Fruit fly (Drosophila melanogaster) whole organism, embryonic: ENCODE results near the gene Pi3K68D.

Experiments
- Atf6 ChIP-seq: fragments of 200-800 bp; sonication (Bioruptor generic); IDR thresholded peaks from 2 replicates; pipeline ENCODE4 v1.3.6; 2022; ENCODE audit warnings: missing biosample characterization, missing genetic modification characterization
- Bdp1 ChIP-seq: fragments of 200-800 bp; sonication (Bioruptor generic); optimal IDR thresholded peaks from 3 replicates; lab custom pipeline; 2016; ENCODE audit warnings: missing biosample characterization, missing genetic modification characterization
- Blimp-1 ChIP-seq: fragments of 200-800 bp; sonication (Bioruptor generic); optimal IDR thresholded peaks from 3 replicates; lab custom pipeline; 2018; ENCODE audit warnings: missing biosample characterization, missing genetic modification characterization, mild to moderate bottlenecking, moderate library complexity, missing genetic modification reagents
- CG10462 ChIP-seq: fragments of 200-800 bp; sonication (Bioruptor generic); optimal IDR thresholded peaks from 2 replicates; lab custom pipeline; 2016; ENCODE audit warnings: missing biosample characterization, missing genetic modification characterization
- CG10543 ChIP-seq: fragments of 200-800 bp; sonication (Bioruptor generic); optimal IDR thresholded peaks from 3 replicates; lab custom pipeline; 2017; ENCODE audit warnings: missing biosample characterization, mild to moderate bottlenecking, missing genetic modification characterization, moderate library complexity
- CG11723 ChIP-seq: fragments of 200-800 bp; sonication (Bioruptor generic); optimal IDR thresholded peaks from 2 replicates; lab custom pipeline; 2017; ENCODE audit warnings: missing biosample characterization, mild to moderate bottlenecking, missing genetic modification characterization
- CG12155 ChIP-seq: fragments of 200-800 bp; sonication (Bioruptor generic); optimal IDR thresholded peaks from 3 replicates; lab custom pipeline; 2016; ENCODE audit warnings: missing biosample characterization, missing genetic modification characterization
- CG13123 ChIP-seq: fragments of 200-800 bp; sonication (Bioruptor generic); optimal IDR thresholded peaks from 2 replicates; lab custom pipeline; 2016; ENCODE audit warnings: missing biosample characterization, missing genetic modification characterization
- CG13287 ChIP-seq: fragments of 200-800 bp; sonication (Bioruptor generic); IDR thresholded peaks from 2 replicates; pipeline ENCODE4 v1.3.6; 2022; ENCODE audit warnings: missing biosample characterization, missing genetic modification characterization; ENCODE audit not compliant: partially characterized antibody
- CG13296 ChIP-seq: fragments of 200-800 bp; sonication (Bioruptor generic); optimal IDR thresholded peaks from 3 replicates; lab custom pipeline; 2018; ENCODE audit warnings: missing biosample characterization, mild to moderate bottlenecking, missing genetic modification characterization
- CG15479 ChIP-seq: fragments of 200-800 bp; sonication (Bioruptor generic); optimal IDR thresholded peaks from 3 replicates; lab custom pipeline; 2019; ENCODE audit warnings: missing biosample characterization, mild to moderate bottlenecking, missing genetic modification characterization, moderate library complexity
- CG15696 ChIP-seq: fragments of 200-800 bp; sonication (Bioruptor generic); optimal IDR thresholded peaks from 2 replicates; lab custom pipeline; 2019; ENCODE audit warnings: missing biosample characterization, mild to moderate bottlenecking, missing genetic modification characterization, moderate library complexity
- CG1792 ChIP-seq: fragments of 200-800 bp; sonication (Bioruptor generic); optimal IDR thresholded peaks from 2 replicates; lab custom pipeline; 2016; ENCODE audit warnings: missing biosample characterization, missing genetic modification characterization
- CG2678 ChIP-seq: fragments of 200-800 bp; sonication (Bioruptor generic); optimal IDR thresholded peaks from 3 replicates; lab custom pipeline; 2019; ENCODE audit warnings: missing biosample characterization, mild to moderate bottlenecking, missing genetic modification characterization, moderate library complexity
- CG3065 ChIP-seq: fragments of 200-800 bp; sonication (Bioruptor generic); optimal IDR thresholded peaks from 2 replicates; lab custom pipeline; 2016; ENCODE audit warnings: missing biosample characterization, missing genetic modification characterization
- CG31365 ChIP-seq: fragments of 200-800 bp; sonication (Bioruptor generic); optimal IDR thresholded peaks from 2 replicates; lab custom pipeline; 2018; ENCODE audit warnings: missing biosample characterization, mild to moderate bottlenecking, missing genetic modification characterization
- CG31388 ChIP-seq: fragments of 200-800 bp; sonication (Bioruptor generic); optimal IDR thresholded peaks from 2 replicates; lab custom pipeline; 2016; ENCODE audit warnings: missing biosample characterization, missing genetic modification characterization
- CG32767 ChIP-seq: fragments of 200-800 bp; sonication (Bioruptor generic); IDR thresholded peaks from 2 replicates; pipeline ENCODE4 v1.3.6; 2022; ENCODE audit warnings: missing biosample characterization, missing genetic modification characterization
- CG3726 ChIP-seq: fragments of 200-800 bp; sonication (Bioruptor generic); IDR thresholded peaks from 3 replicates; pipeline ENCODE4, ENCODE4 v1.3.6; 2022; ENCODE audit warnings: missing biosample characterization, missing genetic modification characterization
- CG3995 ChIP-seq: fragments of 200-800 bp; sonication (Bioruptor generic); optimal IDR thresholded peaks from 3 replicates; lab custom pipeline; 2016; ENCODE audit warnings: missing biosample characterization, missing genetic modification characterization
- CG4282 ChIP-seq: fragments of 200-800 bp; sonication (Bioruptor generic); optimal IDR thresholded peaks from 2 replicates; lab custom pipeline; 2016; ENCODE audit warnings: missing biosample characterization, missing genetic modification characterization
- CG4730 ChIP-seq: fragments of 200-800 bp; sonication (Bioruptor generic); IDR thresholded peaks from 2 replicates; pipeline ENCODE4 v1.3.6; 2022; ENCODE audit warnings: missing biosample characterization, missing genetic modification characterization
- CG5180 ChIP-seq: fragments of 200-800 bp; sonication (Bioruptor generic); optimal IDR thresholded peaks from 3 replicates; lab custom pipeline; 2017; ENCODE audit warnings: missing biosample characterization, missing genetic modification characterization, mild to moderate bottlenecking, moderate library complexity, missing genetic modification reagents
- CG5245 ChIP-seq: fragments of 200-800 bp; sonication (Bioruptor generic); optimal IDR thresholded peaks from 3 replicates; lab custom pipeline; 2016; ENCODE audit warnings: missing biosample characterization, missing genetic modification characterization
- CG6254 ChIP-seq: fragments of 200-800 bp; sonication (Bioruptor generic); optimal IDR thresholded peaks from 3 replicates; lab custom pipeline; 2017; ENCODE audit warnings: mild to moderate bottlenecking, missing biosample characterization, missing genetic modification reagents, missing genetic modification characterization
- CG6272 ChIP-seq: fragments of 200-800 bp; sonication (Bioruptor generic); IDR thresholded peaks from 2 replicates; pipeline ENCODE4 v1.3.6; 2022; ENCODE audit warnings: missing biosample characterization, missing genetic modification characterization
- CG7271 ChIP-seq: fragments of 200-800 bp; sonication (Bioruptor generic); optimal IDR thresholded peaks from 2 replicates; lab custom pipeline; 2018; ENCODE audit warnings: missing biosample characterization, mild to moderate bottlenecking, missing genetic modification characterization, moderate library complexity
- CG8359 ChIP-seq: fragments of 200-800 bp; sonication (Bioruptor generic); optimal IDR thresholded peaks from 2 replicates; lab custom pipeline; 2017; ENCODE audit warnings: missing biosample characterization, mild to moderate bottlenecking, missing genetic modification characterization, borderline replicate concordance
- E2f1 ChIP-seq: fragments of 200-800 bp; sonication (Bioruptor generic); IDR thresholded peaks from 2 replicates; pipeline ENCODE4 v1.3.6; 2022; ENCODE audit warnings: missing biosample characterization, missing genetic modification characterization
- MBD-R2 ChIP-seq: fragments of 200-800 bp; sonication (Bioruptor generic); IDR thresholded peaks from 2 replicates; pipeline ENCODE4 v1.3.6; 2022; ENCODE audit warnings: missing biosample characterization, missing genetic modification characterization
- MTF-1 ChIP-seq: fragments of 200-800 bp; sonication (Bioruptor generic); optimal IDR thresholded peaks from 2 replicates; lab custom pipeline; 2018; ENCODE audit warnings: missing biosample characterization, mild to moderate bottlenecking, missing genetic modification characterization, borderline replicate concordance
- NC2α ChIP-seq: fragments of 200-800 bp; sonication (Bioruptor generic); optimal IDR thresholded peaks from 2 replicates; lab custom pipeline; 2016; ENCODE audit warnings: missing biosample characterization, missing genetic modification characterization
- Poxn ChIP-seq: fragments of 200-800 bp; sonication (Bioruptor generic); IDR thresholded peaks from 2 replicates; pipeline ENCODE4 v1.3.6; 2022; ENCODE audit warnings: missing biosample characterization, missing genetic modification characterization
- TFAM ChIP-seq: fragments of 200-800 bp; sonication (Bioruptor generic); optimal IDR thresholded peaks from 2 replicates; lab custom pipeline; 2017; ENCODE audit warnings: missing biosample characterization, missing genetic modification characterization, inconsistent platforms
- cas ChIP-seq: fragments of 200-800 bp; sonication (Bioruptor generic); IDR thresholded peaks from 2 replicates; pipeline ENCODE4 v1.3.6; 2022; ENCODE audit warnings: missing biosample characterization, missing genetic modification characterization
- cwo ChIP-seq: fragments of 200-800 bp; sonication (Bioruptor generic); optimal IDR thresholded peaks from 3 replicates; lab custom pipeline; 2017; ENCODE audit warnings: missing biosample characterization, missing genetic modification characterization, mild to moderate bottlenecking, moderate library complexity, missing genetic modification reagents
- dm ChIP-seq: fragments of 200-800 bp; sonication (Bioruptor generic); optimal IDR thresholded peaks from 3 replicates; lab custom pipeline; 2016; ENCODE audit warnings: missing biosample characterization, missing genetic modification characterization
- gt ChIP-seq: fragments of 200-800 bp; sonication (Bioruptor generic); IDR thresholded peaks from 2 replicates; pipeline ENCODE4 v1.3.6; 2022; ENCODE audit warnings: missing biosample characterization, missing genetic modification characterization
- h ChIP-seq: fragments of >200 bp; optimal IDR thresholded peaks from 2 replicates; lab custom pipeline; 2017
- hbn ChIP-seq: fragments of 200-800 bp; sonication (Bioruptor generic); IDR thresholded peaks from 2 replicates; pipeline ENCODE4 v1.3.6; 2022; ENCODE audit warnings: missing biosample characterization, missing genetic modification characterization; ENCODE audit not compliant: partially characterized antibody
- insv ChIP-seq, 2 experiments: fragments of 200-800 bp; sonication (Bioruptor generic); optimal IDR thresholded peaks; 3 replicates each; lab custom pipeline; 2016 to 2018; ENCODE audit warnings: missing biosample characterization in 2 of 2, missing genetic modification characterization in 2 of 2
- kah ChIP-seq: fragments of 200-800 bp; sonication (Bioruptor generic); optimal IDR thresholded peaks from 2 replicates; lab custom pipeline; 2018; ENCODE audit warnings: missing biosample characterization, mild to moderate bottlenecking, missing genetic modification characterization
- maf-S ChIP-seq: fragments of 200-800 bp; sonication (Bioruptor generic); optimal IDR thresholded peaks from 2 replicates; lab custom pipeline; 2016; ENCODE audit warnings: missing biosample characterization, missing genetic modification characterization
- odd ChIP-seq: fragments of 200-800 bp; sonication (Bioruptor generic); optimal IDR thresholded peaks from 2 replicates; lab custom pipeline; 2017; ENCODE audit warnings: missing biosample characterization, mild to moderate bottlenecking, missing genetic modification characterization
- psq ChIP-seq: fragments of 200-800 bp; sonication (Bioruptor generic); optimal IDR thresholded peaks from 2 replicates; lab custom pipeline; 2017; ENCODE audit warnings: missing biosample characterization, missing genetic modification characterization
- sisA ChIP-seq: fragments of 200-800 bp; sonication (Bioruptor generic); IDR thresholded peaks from 2 replicates; pipeline ENCODE4 v1.3.6; 2022; ENCODE audit warnings: missing biosample characterization, missing genetic modification characterization
- slou ChIP-seq: fragments of 200-800 bp; sonication (Bioruptor generic); optimal IDR thresholded peaks from 3 replicates; lab custom pipeline; 2016; ENCODE audit warnings: missing biosample characterization, missing genetic modification characterization
- wdn ChIP-seq: fragments of 200-800 bp; sonication (Bioruptor generic); IDR thresholded peaks from 2 replicates; pipeline ENCODE4 v1.3.6; 2022; ENCODE audit warnings: missing biosample characterization, missing genetic modification characterization
- zfh2 ChIP-seq: fragments of 200-800 bp; sonication (Bioruptor generic); optimal IDR thresholded peaks from 2 replicates; lab custom pipeline; 2016; ENCODE audit warnings: missing biosample characterization, missing genetic modification characterization

Gene Pi3K68D

dm6 chr3L:11822446-11823334 lies 32.9 kb upstream of the Pi3K68D start, which contains the start of gene RpL10Ab (continued):
- TF ChIP-seq CG8359 (GFP tag; lab: Kevin White, UChicago) (no peak), CG3995 (GFP tag; lab: Kevin White, UChicago) (peak; percentile 46), E2f1 (GFP tag; lab: Robert Waterston, UW) (peak; percentile 58), CG31388 (GFP tag; lab: Kevin White, UChicago) (no peak), CG13287 (GFP tag; lab: Robert Waterston, UW) (peak; percentile 70), CG4730 (GFP tag; lab: Robert Waterston, UW) (0 out of 2 replicates have a peak, but pooled peaks have one; percentile 9), odd (GFP tag; lab: Kevin White, UChicago) (peak; percentile 37), CG10543 (peak; percentile 54), CG3726 (GFP tag; lab: Robert Waterston, UW) (0 out of 3 replicates have a peak, but pooled peaks have one; percentile 27), TFAM (GFP tag; lab: Kevin White, UChicago) (no peak), Blimp-1 (peak; percentile 65), dm (GFP tag; lab: Kevin White, UChicago) (peak; percentile 90), MBD-R2 (peak; percentile 37), CG31365 (tag; lab: Kevin White, UChicago) (peak; percentile 45), MTF-1 (peak; percentile 95), zfh2 (GFP tag; lab: Kevin White, UChicago) (peak; percentile 68), CG6272 (GFP tag; lab: Robert Waterston, UW) (peak; percentile 66; the same call in 1 of the 2 replicates), Bdp1 (no peak), gt (GFP tag; lab: Robert Waterston, UW) (no peak), CG13123 (GFP tag; lab: Kevin White, UChicago) (no peak), CG15479 (GFP tag; lab: Kevin White, UChicago) (no peak), kah (GFP tag; lab: Kevin White, UChicago) (peak; percentile 13), insv (GFP tag; optimal IDR thresholded peaks at IDR 0.05; lab: Kevin White, UChicago) (no peak), CG32767 (GFP tag; lab: Robert Waterston, UW) (no peak; the same call in 1 of the 2 replicates), CG12155 (peak; percentile 17), slou (peak; percentile 34), cwo (GFP tag; lab: Kevin White, UChicago) (no peak), wdn (GFP tag; lab: Robert Waterston, UW) (peak; percentile 69), Atf6 (GFP tag; lab: Robert Waterston, UW) (peak; percentile 39), CG1792 (no peak), CG3065 (no peak), Poxn (no peak), CG13296 (GFP tag; lab: Kevin White, UChicago) (peak; percentile 58), sisA (peak; percentile 72), CG10462 (no peak), hbn (GFP tag; lab: Robert Waterston, UW) (peak; percentile 63), CG5245 (GFP tag; lab: Kevin White, UChicago) (peak; percentile 6), CG11723 (GFP tag; lab: Kevin White, UChicago) (peak; percentile 44), CG4282 (GFP tag; lab: Kevin White, UChicago) (peak; percentile 5), CG6254 (GFP tag; lab: Kevin White, UChicago) (no peak), CG15696 (tag; lab: Kevin White, UChicago) (peak; percentile 50), cas (GFP tag; lab: Robert Waterston, UW) (peak; percentile 56; the same call in 1 of the 2 replicates), maf-S (GFP tag; lab: Kevin White, UChicago) (peak; percentile 46), CG5180 (no peak), h (lab: Kevin White, UChicago) (no peak), psq (GFP tag; lab: Kevin White, UChicago) (no peak), CG2678 (tag; lab: Kevin White, UChicago) (peak; percentile 50), NC2α (GFP tag; lab: Kevin White, UChicago) (no peak), CG7271 (tag; lab: Kevin White, UChicago) (peak; percentile 75)
